Fruit fly (Drosophila melanogaster): ENCODE measurements around the gene Mur18B.
A peak's percentile ranks its signal among the peaks of the same experiment; 100 is the strongest.

Mur18B gene

DNA sequence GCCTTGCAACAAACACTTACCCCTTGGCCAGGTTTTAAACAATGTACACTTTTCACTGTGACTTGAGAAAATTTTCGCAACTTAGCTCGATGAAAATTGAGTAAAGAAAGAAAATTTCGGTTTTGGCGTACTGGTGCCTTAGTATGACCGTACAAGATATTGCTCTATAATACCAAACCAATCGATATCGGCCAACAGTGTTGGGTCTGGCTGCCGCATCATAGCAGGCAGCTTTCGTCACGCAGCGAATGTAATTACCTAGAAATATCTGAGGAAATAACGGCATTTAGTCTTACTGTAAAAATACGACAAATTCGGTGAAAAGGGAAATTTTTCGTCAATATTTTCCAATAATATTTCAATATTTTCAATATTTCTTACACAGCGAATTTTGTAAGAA, 5.0 kb upstream of the Mur18B start, which contains the start of gene Ulp1 (continued):
- no peak for TF ChIP-seq CG6813 (GFP tag; optimal IDR thresholded peaks at IDR 0.05)
- no peak for TF ChIP-seq CG1647 (GFP tag; optimal IDR thresholded peaks at IDR 0.05)
- no peak for TF ChIP-seq croc (GFP tag; conservative IDR thresholded peaks at IDR 0.05)
- TF ChIP-seq Six4 (GFP tag; optimal IDR thresholded peaks at IDR 0.05): no peak
- peak; percentile 69 for TF ChIP-seq Vsx1 (GFP tag; optimal IDR thresholded peaks at IDR 0.05)
- TF ChIP-seq fu2 (GFP tag; optimal IDR thresholded peaks at IDR 0.05): no peak
- TF ChIP-seq bbx (GFP tag; IDR thresholded peaks at IDR 0.05; ENCODE audit: partially characterized antibody): peak; percentile 45
- no peak for TF ChIP-seq CG8359 (GFP tag; optimal IDR thresholded peaks at IDR 0.05; ENCODE audit: borderline replicate concordance)
- TF ChIP-seq CG14965 (GFP tag; optimal IDR thresholded peaks at IDR 0.05; ENCODE audit: borderline replicate concordance): no peak
- no peak for TF ChIP-seq E2f1 (GFP tag; IDR thresholded peaks at IDR 0.05)
- no peak for TF ChIP-seq NK7.1 (GFP tag; optimal IDR thresholded peaks at IDR 0.05)
- peak; percentile 80 for TF ChIP-seq CG9797 (GFP tag; optimal IDR thresholded peaks at IDR 0.05)
- no peak for TF ChIP-seq sna (GFP tag; IDR thresholded peaks at IDR 0.05; ENCODE audit: partially characterized antibody)
- peak; percentile 71 for TF ChIP-seq CG6791 (GFP tag; IDR thresholded peaks at IDR 0.05; ENCODE audit: partially characterized antibody)
- peak; percentile 58 for TF ChIP-seq amos (GFP tag; IDR thresholded peaks at IDR 0.05; ENCODE audit: partially characterized antibody)
- no peak for TF ChIP-seq ash1 (GFP tag; optimal IDR thresholded peaks at IDR 0.05)
- TF ChIP-seq HmgZ (tag; optimal IDR thresholded peaks at IDR 0.05): peak; percentile 70
- TF ChIP-seq seq (GFP tag; IDR thresholded peaks at IDR 0.05): no peak
- TF ChIP-seq vnd (GFP tag; IDR thresholded peaks at IDR 0.05; ENCODE audit: partially characterized antibody): no peak
- no peak for TF ChIP-seq GATAe (GFP tag; conservative IDR thresholded peaks at IDR 0.05)
- no peak for TF ChIP-seq yki (optimal IDR thresholded peaks at IDR 0.05)
- TF ChIP-seq CG13287 (GFP tag; IDR thresholded peaks at IDR 0.05; ENCODE audit: partially characterized antibody): peak; percentile 57
- TF ChIP-seq Ravus (GFP tag; IDR thresholded peaks at IDR 0.05): no peak
- no peak for TF ChIP-seq CG14860 (GFP tag; IDR thresholded peaks at IDR 0.05; ENCODE audit: partially characterized antibody)
- no peak for TF ChIP-seq CG2889 (GFP tag; IDR thresholded peaks at IDR 0.05)
- no peak for TF ChIP-seq esg (GFP tag; conservative IDR thresholded peaks at IDR 0.05)
- no peak for TF ChIP-seq CG17612 (GFP tag; IDR thresholded peaks at IDR 0.05)
- peak; percentile 45; the same call in 1 of the 2 replicates for TF ChIP-seq vvl (GFP tag; IDR thresholded peaks at IDR 0.05)
- TF ChIP-seq Scr (GFP tag; IDR thresholded peaks at IDR 0.05; ENCODE audit: partially characterized antibody): peak; percentile 39
- no peak for TF ChIP-seq CG9727 (GFP tag; optimal IDR thresholded peaks at IDR 0.05)
- TF ChIP-seq ci (GFP tag; IDR thresholded peaks at IDR 0.05): 0 out of 3 replicates have a peak, but pooled peaks have one; percentile 32
- TF ChIP-seq row (GFP tag; IDR thresholded peaks at IDR 0.05): peak; percentile 59; the same call in 2 of the 3 replicates
- TF ChIP-seq CG7357 (GFP tag; IDR thresholded peaks at IDR 0.05): no peak
- TF ChIP-seq kni (GFP tag; optimal IDR thresholded peaks at IDR 0.05): no peak
- TF ChIP-seq CG13624 (GFP tag; optimal IDR thresholded peaks at IDR 0.05): peak; percentile 43
- TF ChIP-seq sisA (GFP tag; IDR thresholded peaks at IDR 0.05): no peak
- no peak for TF ChIP-seq D19A (tag; optimal IDR thresholded peaks at IDR 0.05)
- no peak for TF ChIP-seq slp2 (GFP tag; optimal IDR thresholded peaks at IDR 0.05)
- TF ChIP-seq CG12071 (GFP tag; optimal IDR thresholded peaks at IDR 0.05): no peak
- TF ChIP-seq dmrt11E (tag; optimal IDR thresholded peaks at IDR 0.05): no peak
- TF ChIP-seq Jarid2 (GFP tag; optimal IDR thresholded peaks at IDR 0.05): no peak
- no peak for TF ChIP-seq H2.0 (GFP tag; IDR thresholded peaks at IDR 0.05)
- peak; percentile 9 for TF ChIP-seq NfI (GFP tag; optimal IDR thresholded peaks at IDR 0.05)
- no peak for TF ChIP-seq CG4854 (GFP tag; optimal IDR thresholded peaks at IDR 0.05)
- no peak for TF ChIP-seq eve (GFP tag; optimal IDR thresholded peaks at IDR 0.05)
- peak; percentile 56 for TF ChIP-seq Dp (GFP tag; optimal IDR thresholded peaks at IDR 0.05)
- TF ChIP-seq Eip74EF (GFP tag; optimal IDR thresholded peaks at IDR 0.05): no peak
- TF ChIP-seq Elba2 (GFP tag; optimal IDR thresholded peaks at IDR 0.05): peak; percentile 7
- TF ChIP-seq CG12299 (tag; optimal IDR thresholded peaks at IDR 0.05): no peak
- TF ChIP-seq schlank (tag; optimal IDR thresholded peaks at IDR 0.05): no peak
- no peak for TF ChIP-seq CG8281 (tag; optimal IDR thresholded peaks at IDR 0.05)
